Fruit fly (Drosophila melanogaster) whole organism, embryonic: ENCODE measurements around the gene Cpr73D.

Experiments used
- Bteb2 ChIP-seq: fragments of 200-800 bp; sonication (Bioruptor generic); optimal IDR thresholded peaks from 2 replicates; lab custom pipeline; 2016; ENCODE audit warnings: missing biosample characterization, missing genetic modification characterization
- CG10267 ChIP-seq: fragments of 200-800 bp; sonication (Bioruptor generic); optimal IDR thresholded peaks from 2 replicates; lab custom pipeline; 2018; ENCODE audit warnings: missing biosample characterization, mild to moderate bottlenecking, missing genetic modification characterization, moderate library complexity
- CG10565 ChIP-seq: fragments of 200-800 bp; sonication (Bioruptor generic); optimal IDR thresholded peaks from 3 replicates; lab custom pipeline; 2016; ENCODE audit warnings: missing biosample characterization, mild to moderate bottlenecking, missing genetic modification characterization
- CG12236 ChIP-seq: fragments of 200-800 bp; sonication (Bioruptor generic); optimal IDR thresholded peaks from 2 replicates; lab custom pipeline; 2016; ENCODE audit warnings: missing biosample characterization, missing genetic modification characterization
- CG12942 ChIP-seq: fragments of 200-800 bp; sonication (Bioruptor generic); optimal IDR thresholded peaks from 3 replicates; lab custom pipeline; 2016; ENCODE audit warnings: missing biosample characterization, missing genetic modification characterization
- CG31388 ChIP-seq: fragments of 200-800 bp; sonication (Bioruptor generic); optimal IDR thresholded peaks from 2 replicates; lab custom pipeline; 2016; ENCODE audit warnings: missing biosample characterization, missing genetic modification characterization
- CG33213 ChIP-seq: fragments of 200-800 bp; sonication (Bioruptor generic); optimal IDR thresholded peaks from 3 replicates; lab custom pipeline; 2016; ENCODE audit warnings: missing biosample characterization, missing genetic modification characterization
- CG4282 ChIP-seq: fragments of 200-800 bp; sonication (Bioruptor generic); optimal IDR thresholded peaks from 2 replicates; lab custom pipeline; 2016; ENCODE audit warnings: missing biosample characterization, missing genetic modification characterization
- CG4707 ChIP-seq: fragments of 200-800 bp; sonication (Bioruptor generic); optimal IDR thresholded peaks from 2 replicates; lab custom pipeline; 2018; ENCODE audit warnings: missing biosample characterization, mild to moderate bottlenecking, missing genetic modification characterization, moderate library complexity
- CG6683 ChIP-seq: fragments of 200-800 bp; sonication (Bioruptor generic); optimal IDR thresholded peaks from 2 replicates; lab custom pipeline; 2017; ENCODE audit warnings: missing biosample characterization, mild to moderate bottlenecking, missing genetic modification characterization, missing genetic modification reagents
- CG7928 ChIP-seq: fragments of 200-800 bp; sonication (Bioruptor generic); optimal IDR thresholded peaks from 2 replicates; lab custom pipeline; 2017; ENCODE audit warnings: missing biosample characterization, mild to moderate bottlenecking, missing genetic modification characterization
- CG7987 ChIP-seq: fragments of 200-800 bp; sonication (Bioruptor generic); optimal IDR thresholded peaks from 2 replicates; lab custom pipeline; 2018; ENCODE audit warnings: missing biosample characterization, mild to moderate bottlenecking, missing genetic modification characterization, moderate library complexity
- CG8089 ChIP-seq: fragments of 200-800 bp; sonication (Bioruptor generic); optimal IDR thresholded peaks from 3 replicates; lab custom pipeline; 2016; ENCODE audit warnings: missing biosample characterization, missing genetic modification characterization
- CG9215 ChIP-seq: fragments of 200-800 bp; sonication (Bioruptor generic); IDR thresholded peaks from 2 replicates; pipeline ENCODE4 v1.3.6; 2022; ENCODE audit warnings: missing biosample characterization, missing genetic modification characterization
- Chrac-16 ChIP-seq: fragments of 200-800 bp; sonication (Bioruptor generic); optimal IDR thresholded peaks from 3 replicates; lab custom pipeline; 2016; ENCODE audit warnings: missing biosample characterization, missing genetic modification characterization
- D19B ChIP-seq: fragments of 200-800 bp; sonication (Bioruptor generic); optimal IDR thresholded peaks from 2 replicates; lab custom pipeline; 2017; ENCODE audit warnings: missing biosample characterization, mild to moderate bottlenecking, missing genetic modification characterization
- Doc3 ChIP-seq: fragments of 200-800 bp; sonication (Bioruptor generic); IDR thresholded peaks from 3 replicates; pipeline ENCODE4 v1.3.6; 2022; ENCODE audit warnings: missing biosample characterization, missing genetic modification characterization; ENCODE audit not compliant: partially characterized antibody
- E2f1 ChIP-seq: fragments of 200-800 bp; sonication (Bioruptor generic); IDR thresholded peaks from 2 replicates; pipeline ENCODE4 v1.3.6; 2022; ENCODE audit warnings: missing biosample characterization, missing genetic modification characterization
- E2f2 ChIP-seq: fragments of 200-800 bp; sonication (Bioruptor generic); IDR thresholded peaks from 2 replicates; pipeline ENCODE4 v1.3.6; 2022; ENCODE audit warnings: missing biosample characterization, missing genetic modification characterization
- HLHmδ ChIP-seq: fragments of 200-800 bp; sonication (Bioruptor generic); optimal IDR thresholded peaks from 2 replicates; lab custom pipeline; 2018; ENCODE audit warnings: missing biosample characterization, mild to moderate bottlenecking, missing genetic modification characterization, moderate library complexity
- Hey ChIP-seq: fragments of 200-800 bp; sonication (Bioruptor generic); optimal IDR thresholded peaks from 3 replicates; lab custom pipeline; 2018; ENCODE audit warnings: missing biosample characterization, mild to moderate bottlenecking, missing genetic modification characterization
- Kr ChIP-seq: fragments of 200-800 bp; sonication (Bioruptor generic); optimal IDR thresholded peaks from 2 replicates; lab custom pipeline; 2017; ENCODE audit warnings: missing biosample characterization, mild to moderate bottlenecking, missing genetic modification characterization
- Lpt ChIP-seq: fragments of >200 bp; optimal IDR thresholded peaks from 2 replicates; lab custom pipeline; 2018; ENCODE audit warnings: missing biosample characterization, missing genetic modification characterization
- Mrtf ChIP-seq: fragments of 200-800 bp; sonication (Bioruptor generic); IDR thresholded peaks from 3 replicates; pipeline ENCODE4 v1.3.6; 2022; ENCODE audit warnings: missing biosample characterization, missing genetic modification characterization
- Nf-YA ChIP-seq: fragments of 200-800 bp; sonication (Bioruptor generic); IDR thresholded peaks from 2 replicates; pipeline ENCODE4 v1.3.6; 2022; ENCODE audit warnings: missing biosample characterization, missing genetic modification characterization
- PHDP ChIP-seq: fragments of 200-800 bp; sonication (Bioruptor generic); optimal IDR thresholded peaks from 3 replicates; lab custom pipeline; 2018; ENCODE audit warnings: missing biosample characterization, mild to moderate bottlenecking, missing genetic modification characterization, moderate library complexity
- Rx ChIP-seq: fragments of 200-800 bp; sonication (Bioruptor generic); IDR thresholded peaks from 2 replicates; pipeline ENCODE4 v1.3.6; 2022; ENCODE audit warnings: missing biosample characterization, missing genetic modification characterization
- Sox102F ChIP-seq: fragments of 200-800 bp; sonication (Bioruptor generic); optimal IDR thresholded peaks from 2 replicates; lab custom pipeline; 2018; ENCODE audit warnings: missing biosample characterization, mild to moderate bottlenecking, missing genetic modification characterization, moderate library complexity
- YL-1 ChIP-seq: fragments of 200-800 bp; sonication (Bioruptor generic); optimal IDR thresholded peaks from 3 replicates; lab custom pipeline; 2017; ENCODE audit warnings: missing biosample characterization, mild to moderate bottlenecking, missing genetic modification characterization
- ap ChIP-seq: fragments of 200-800 bp; sonication (Bioruptor generic); IDR thresholded peaks from 2 replicates; pipeline ENCODE4 v1.3.6; 2022; ENCODE audit warnings: missing biosample characterization, missing genetic modification characterization
- br ChIP-seq: fragments of >200 bp; optimal IDR thresholded peaks from 2 replicates; lab custom pipeline; 2017
- chn ChIP-seq: fragments of 200-800 bp; sonication (Bioruptor generic); optimal IDR thresholded peaks from 2 replicates; lab custom pipeline; 2016; ENCODE audit warnings: missing biosample characterization, missing genetic modification characterization
- ci ChIP-seq: fragments of 200-800 bp; sonication (Bioruptor generic); IDR thresholded peaks from 3 replicates; pipeline ENCODE4 v1.3.6; 2022; ENCODE audit warnings: missing biosample characterization, missing genetic modification characterization
- dmrt99B ChIP-seq: fragments of 200-800 bp; sonication (Bioruptor generic); optimal IDR thresholded peaks from 2 replicates; lab custom pipeline; 2018; ENCODE audit warnings: missing biosample characterization, mild to moderate bottlenecking, missing genetic modification characterization, moderate library complexity
- dpn ChIP-seq, 2 experiments: fragments of 200-800 bp; sonication (Bioruptor generic); optimal IDR thresholded peaks; 3 replicates each; lab custom pipeline; 2016; ENCODE audit warnings: missing biosample characterization in 2 of 2, missing genetic modification characterization in 2 of 2
- eve ChIP-seq, 2 experiments: fragments of >200 bp; optimal IDR thresholded peaks; 2 replicates each; lab custom pipeline; 2017; ENCODE audit warnings: missing biosample characterization in 2 of 2, missing genetic modification characterization in 2 of 2
- fd3F ChIP-seq: fragments of 200-800 bp; sonication (Bioruptor generic); optimal IDR thresholded peaks from 2 replicates; lab custom pipeline; 2018; ENCODE audit warnings: missing biosample characterization, mild to moderate bottlenecking, missing genetic modification characterization, moderate library complexity
- hth ChIP-seq: fragments of >200 bp; optimal IDR thresholded peaks from 2 replicates; lab custom pipeline; 2017; ENCODE audit warnings: inconsistent platforms
- insv ChIP-seq, 2 experiments: fragments of 200-800 bp; sonication (Bioruptor generic); optimal IDR thresholded peaks; 3 replicates each; lab custom pipeline; 2016 to 2018; ENCODE audit warnings: missing biosample characterization in 2 of 2, missing genetic modification characterization in 2 of 2
- lov ChIP-seq, 2 experiments: fragments of 200-800 bp in 1 of 2; fragments of >200 bp in 1 of 2; sonication (Bioruptor generic) in 1 of 2; IDR thresholded peaks in 1 of 2; optimal IDR thresholded peaks in 1 of 2; 2 replicates in 1 of 2; 3 replicates in 1 of 2; pipeline versions ENCODE4 v1.3.6 to Lab custom; 2017 to 2022; ENCODE audit warnings: missing biosample characterization in 1 of 2, missing genetic modification characterization in 1 of 2
- onecut ChIP-seq: fragments of 200-800 bp; sonication (Bioruptor generic); IDR thresholded peaks from 2 replicates; pipeline ENCODE4 v1.3.6; 2022; ENCODE audit warnings: missing biosample characterization, missing genetic modification characterization
- rib ChIP-seq: fragments of 200-800 bp; sonication (Bioruptor generic); IDR thresholded peaks from 2 replicates; pipeline ENCODE4 v1.3.6; 2022; ENCODE audit warnings: missing biosample characterization, missing genetic modification characterization
- salm ChIP-seq: fragments of 200-800 bp; sonication (Bioruptor generic); optimal IDR thresholded peaks from 2 replicates; lab custom pipeline; 2018; ENCODE audit warnings: missing biosample characterization, mild to moderate bottlenecking, missing genetic modification characterization
- sens ChIP-seq: fragments of 200-800 bp; sonication (Bioruptor generic); peaks from one replicate; lab custom pipeline; 2016; ENCODE audit warnings: missing biosample characterization, missing genetic modification characterization
- sisA ChIP-seq: fragments of 200-800 bp; sonication (Bioruptor generic); IDR thresholded peaks from 2 replicates; pipeline ENCODE4 v1.3.6; 2022; ENCODE audit warnings: missing biosample characterization, missing genetic modification characterization
- so ChIP-seq: fragments of 200-800 bp; sonication (Bioruptor generic); IDR thresholded peaks from 3 replicates; pipeline ENCODE4 v1.3.6; 2022; ENCODE audit warnings: missing biosample characterization, missing genetic modification characterization
- sob ChIP-seq: fragments of 200-800 bp; sonication (Bioruptor generic); IDR thresholded peaks from 2 replicates; pipeline ENCODE4 v1.3.6; 2022; ENCODE audit warnings: missing biosample characterization, missing genetic modification characterization
- ssp ChIP-seq: fragments of 200-800 bp; sonication (Bioruptor generic); IDR thresholded peaks from 2 replicates; pipeline ENCODE4 v1.3.6; 2022; ENCODE audit warnings: missing biosample characterization, missing genetic modification characterization
- vvl ChIP-seq: fragments of 200-800 bp; sonication (Bioruptor generic); IDR thresholded peaks from 2 replicates; pipeline ENCODE4 v1.3.6; 2022; ENCODE audit warnings: missing biosample characterization, missing genetic modification characterization
- yki ChIP-seq: fragments of >200 bp; optimal IDR thresholded peaks from 3 replicates; lab custom pipeline; 2018
- zen2 ChIP-seq: fragments of 200-800 bp; sonication (Bioruptor generic); IDR thresholded peaks from 3 replicates; pipeline ENCODE4 v1.3.6; 2022; ENCODE audit warnings: missing biosample characterization, missing genetic modification characterization; ENCODE audit not compliant: partially characterized antibody

Cpr73D gene

DNA sequence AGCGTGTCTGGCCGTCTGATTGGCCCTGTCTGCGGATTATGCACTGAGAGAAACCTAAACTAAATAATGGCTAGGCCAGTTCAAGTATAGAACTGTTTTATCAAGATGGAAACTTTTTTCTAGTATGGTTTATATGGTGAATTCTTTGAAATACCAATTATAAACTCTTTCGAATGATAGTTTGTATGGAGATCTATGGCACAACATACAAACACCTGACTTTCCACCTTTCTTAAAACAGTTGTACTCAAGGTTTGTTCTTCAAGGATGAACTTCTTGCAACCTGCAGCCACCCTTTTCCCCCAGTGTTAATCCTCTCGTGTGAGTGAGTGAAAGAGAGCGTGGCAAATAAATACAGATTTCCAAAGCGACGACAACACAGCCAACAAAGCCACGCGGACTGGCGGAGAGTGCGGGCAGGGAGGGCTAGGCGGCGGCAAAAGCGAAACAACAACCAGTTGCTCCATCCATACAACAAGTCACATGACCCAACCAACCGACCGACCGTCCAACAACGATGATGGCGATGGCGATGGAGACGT, 46.8 kb upstream of the Cpr73D start (continued):
- TF ChIP-seq CG10267 (tag; lab: Kevin White, UChicago) (peak; percentile 73), onecut (peak; percentile 64), Sox102F (GFP tag; lab: Kevin White, UChicago) (peak; percentile 92), ssp (GFP tag; lab: Robert Waterston, UW) (peak; percentile 77), rib (peak; percentile 67; the same call in 1 of the 2 replicates), dmrt99B (peak; percentile 93), insv (GFP tag; optimal IDR thresholded peaks at IDR 0.05; lab: Kevin White, UChicago) (peak in 1 of 2 experiments; percentile 21), CG6683 (GFP tag; lab: Kevin White, UChicago) (peak; percentile 64), CG4282 (peak; percentile 83), dpn (GFP tag; optimal IDR thresholded peaks at IDR 0.05; lab: Kevin White, UChicago) (peak; percentile 88 to 90), sens (GFP tag; lab: Kevin White, UChicago) (peak; percentile 98), sob (GFP tag; lab: Robert Waterston, UW) (peak; percentile 70), br (lab: Kevin White, UChicago) (no peak), chn (GFP tag; lab: Kevin White, UChicago) (peak; percentile 87), CG33213 (GFP tag; lab: Kevin White, UChicago) (peak; percentile 77), CG12942 (peak; percentile 74), D19B (peak; percentile 72), hth (lab: Kevin White, UChicago) (no peak), CG4707 (GFP tag; lab: Kevin White, UChicago) (peak; percentile 42), eve (GFP tag; optimal IDR thresholded peaks at IDR 0.05; lab: Kevin White, UChicago) (peak in 1 of 2 experiments; percentile 78), lov (optimal IDR thresholded peaks at IDR 0.05; lab: Kevin White, UChicago) (no peak), lov (GFP tag; IDR thresholded peaks at IDR 0.05; lab: Robert Waterston, UW) (no peak; the same call in 2 of the 3 replicates), salm (tag; lab: Kevin White, UChicago) (peak; percentile 79), PHDP (tag; lab: Kevin White, UChicago) (peak; percentile 90), zen2 (GFP tag; lab: Robert Waterston, UW) (no peak), yki (lab: Kevin White, UChicago) (no peak), Chrac-16 (GFP tag; lab: Kevin White, UChicago) (peak; percentile 78), CG8089 (GFP tag; lab: Kevin White, UChicago) (peak; percentile 85), Lpt (GFP tag; lab: Kevin White, UChicago) (no peak), CG12236 (peak; percentile 85), CG7928 (GFP tag; lab: Kevin White, UChicago) (peak; percentile 29), ap (peak; percentile 79), Hey (tag; lab: Kevin White, UChicago) (no peak), E2f2 (GFP tag; lab: Robert Waterston, UW) (peak; percentile 62), Mrtf (GFP tag; lab: Robert Waterston, UW) (no peak; the same call in 1 of the 3 replicates), Nf-YA (GFP tag; lab: Robert Waterston, UW) (peak; percentile 46; the same call in 1 of the 2 replicates), so (GFP tag; lab: Robert Waterston, UW) (peak; percentile 93), CG10565 (GFP tag; lab: Kevin White, UChicago) (peak; percentile 39), Kr (GFP tag; lab: Kevin White, UChicago) (no peak), YL-1 (GFP tag; lab: Kevin White, UChicago) (peak; percentile 10), sisA (peak; percentile 88), fd3F (GFP tag; lab: Kevin White, UChicago) (peak; percentile 88), CG7987 (GFP tag; lab: Kevin White, UChicago) (peak; percentile 36), Doc3 (GFP tag; lab: Robert Waterston, UW) (no peak), vvl (GFP tag; lab: Robert Waterston, UW) (peak; percentile 80), HLHmδ (GFP tag; lab: Kevin White, UChicago) (peak; percentile 15), CG31388 (GFP tag; lab: Kevin White, UChicago) (peak; percentile 80), CG9215 (peak; percentile 82), ci (GFP tag; lab: Robert Waterston, UW) (peak; percentile 57; the same call in 1 of the 3 replicates), Rx (GFP tag; lab: Robert Waterston, UW) (peak; percentile 80), E2f1 (GFP tag; lab: Robert Waterston, UW) (peak; percentile 80), Bteb2 (GFP tag; lab: Kevin White, UChicago) (peak; percentile 89)
